Fruit fly (Drosophila melanogaster): ENCODE data around the gene mtgo.

mtgo gene

dm6 chr2L:16679817-16680683 is 135.2 kb downstream of the mtgo start, which contains the start of the genes grp and squ (continued):
- TF ChIP-seq CG4360 (GFP tag; IDR thresholded peaks at IDR 0.05): no peak
- no peak for TF ChIP-seq Hr39 (optimal IDR thresholded peaks at IDR 0.05)
- TF ChIP-seq HHEX (GFP tag; optimal IDR thresholded peaks at IDR 0.05): no peak
- TF ChIP-seq CG11504 (tag; optimal IDR thresholded peaks at IDR 0.05): no peak
- peak; percentile 39 for TF ChIP-seq CG30020 (tag; optimal IDR thresholded peaks at IDR 0.05)
- no peak for TF ChIP-seq CG12942 (GFP tag; optimal IDR thresholded peaks at IDR 0.05)
- no peak for TF ChIP-seq CG12769 (tag; optimal IDR thresholded peaks at IDR 0.05)
- TF ChIP-seq CG3281 (GFP tag; optimal IDR thresholded peaks at IDR 0.05): no peak
- TF ChIP-seq hkb (optimal IDR thresholded peaks at IDR 0.05): no peak
- 0 out of 2 replicates have a peak, but pooled peaks have one; percentile 8 for TF ChIP-seq hkb (GFP tag; IDR thresholded peaks at IDR 0.05)
- peak; percentile 97 for TF ChIP-seq mld (GFP tag; IDR thresholded peaks at IDR 0.05; ENCODE audit: partially characterized antibody)
- peak; percentile 34 for TF ChIP-seq CG17829 (tag; optimal IDR thresholded peaks at IDR 0.05)
- TF ChIP-seq CG1024 (GFP tag; IDR thresholded peaks at IDR 0.05): no peak
- TF ChIP-seq CG15073 (GFP tag; optimal IDR thresholded peaks at IDR 0.05): no peak
- no peak for TF ChIP-seq Ssrp (tag; optimal IDR thresholded peaks at IDR 0.05)
- TF ChIP-seq gfzf (GFP tag; optimal IDR thresholded peaks at IDR 0.05): peak; percentile 83
- TF ChIP-seq CG31441 (GFP tag; IDR thresholded peaks at IDR 0.05): peak; percentile 77
- peak; percentile 96 for TF ChIP-seq ato (GFP tag; IDR thresholded peaks at IDR 0.05; ENCODE audit: partially characterized antibody)
- TF ChIP-seq MESR4 (GFP tag; optimal IDR thresholded peaks at IDR 0.05): peak; percentile 35
- no peak for TF ChIP-seq CG18011 (GFP tag; optimal IDR thresholded peaks at IDR 0.05)
- peak; percentile 96 for TF ChIP-seq Opbp (GFP tag; IDR thresholded peaks at IDR 0.05; ENCODE audit: partially characterized antibody)
- TF ChIP-seq crol (GFP tag; IDR thresholded peaks at IDR 0.05): peak; percentile 87
- TF ChIP-seq Sry-δ (GFP tag; optimal IDR thresholded peaks at IDR 0.05): peak; percentile 75
- no peak for TF ChIP-seq CG7372 (GFP tag; IDR thresholded peaks at IDR 0.05)
- peak; percentile 17 for TF ChIP-seq trem (tag; optimal IDR thresholded peaks at IDR 0.05)
- TF ChIP-seq CG10321 (GFP tag; IDR thresholded peaks at IDR 0.05): no peak
- peak; percentile 68 for TF ChIP-seq Dp (GFP tag; optimal IDR thresholded peaks at IDR 0.05)
- no peak for TF ChIP-seq org-1 (GFP tag; optimal IDR thresholded peaks at IDR 0.05)
- TF ChIP-seq Jarid2 (GFP tag; optimal IDR thresholded peaks at IDR 0.05): peak; percentile 54
- peak; percentile 97 for TF ChIP-seq CG16813 (GFP tag; IDR thresholded peaks at IDR 0.05; ENCODE audit: partially characterized antibody)
- no peak for TF ChIP-seq chn (GFP tag; optimal IDR thresholded peaks at IDR 0.05)
- TF ChIP-seq CG6175 (GFP tag; IDR thresholded peaks at IDR 0.05): no peak
- peak; percentile 62 for TF ChIP-seq nerfin-1 (tag; optimal IDR thresholded peaks at IDR 0.05)
- TF ChIP-seq Bgb (GFP tag; IDR thresholded peaks at IDR 0.05; ENCODE audit: partially characterized antibody): peak; percentile 98
- no peak for TF ChIP-seq Rx (GFP tag; IDR thresholded peaks at IDR 0.05)
- no peak for TF ChIP-seq klu (GFP tag; IDR thresholded peaks at IDR 0.05)
- TF ChIP-seq Ada2b (GFP tag; IDR thresholded peaks at IDR 0.05): no peak
- no peak for TF ChIP-seq CG12071 (GFP tag; optimal IDR thresholded peaks at IDR 0.05)
- peak; percentile 99 for TF ChIP-seq HLH4C (GFP tag; IDR thresholded peaks at IDR 0.05; ENCODE audit: partially characterized antibody)
- no peak for TF ChIP-seq otp (GFP tag; IDR thresholded peaks at IDR 0.05)
- peak; percentile 34 for TF ChIP-seq CG15601 (tag; optimal IDR thresholded peaks at IDR 0.05)
- TF ChIP-seq CG14860 (GFP tag; IDR thresholded peaks at IDR 0.05; ENCODE audit: partially characterized antibody): peak; percentile 97
- no peak for TF ChIP-seq lab (GFP tag; optimal IDR thresholded peaks at IDR 0.05)
- peak; percentile 97 for TF ChIP-seq hb (GFP tag; IDR thresholded peaks at IDR 0.05; ENCODE audit: partially characterized antibody)

All from whole organism, embryonic.